Worm (Caenorhabditis elegans) whole organism, L1 larva: ENCODE measurements around the gene twk-31.

Source experiments
- C04F5.9 ChIP-seq: sonication (generic microtip); optimal IDR thresholded peaks from 2 replicates; lab custom pipeline; 2016; ENCODE audit warnings: missing genetic modification characterization, missing compliant biosample characterization
- hlh-4 ChIP-seq: sonication (generic microtip); optimal IDR thresholded peaks from 2 replicates; lab custom pipeline; 2016; ENCODE audit warnings: mild to moderate bottlenecking, missing genetic modification characterization, missing compliant biosample characterization
- jun-1 ChIP-seq: fragments of 150-350 bp; optimal IDR thresholded peaks from 2 replicates; lab custom pipeline; 2014; ENCODE audit warnings: missing biosample characterization, missing genetic modification reagents, missing genetic modification characterization
- lin-13 ChIP-seq: fragments of 150-350 bp; optimal IDR thresholded peaks from 2 replicates; lab custom pipeline; 2014; ENCODE audit warnings: missing biosample characterization, missing genetic modification reagents, missing genetic modification characterization
- mab-9 ChIP-seq: fragments of 200-800 bp; sonication (Bioruptor generic); IDR thresholded peaks from 2 replicates; pipeline ENCODE4 v1.3.6; 2022; ENCODE audit warnings: missing genetic modification reagents, missing genetic modification characterization, missing compliant biosample characterization
- nhr-28 ChIP-seq: fragments of 150-350 bp; optimal IDR thresholded peaks from 2 replicates; lab custom pipeline; 2014; ENCODE audit warnings: missing biosample characterization, missing genetic modification characterization
- pag-3 ChIP-seq: sonication (generic microtip); optimal IDR thresholded peaks from 2 replicates; lab custom pipeline; 2017; ENCODE audit warnings: missing genetic modification characterization, mild to moderate bottlenecking, missing compliant biosample characterization, antibody characterized with exemption, borderline replicate concordance; ENCODE audit not compliant: insufficient read depth
- rnt-1 ChIP-seq: sonication (generic microtip); optimal IDR thresholded peaks from 2 replicates; lab custom pipeline; 2016; ENCODE audit warnings: mild to moderate bottlenecking, missing genetic modification characterization, moderate library complexity, missing compliant biosample characterization
- tlp-1 ChIP-seq: fragments of 150-350 bp; optimal IDR thresholded peaks from 2 replicates; lab custom pipeline; 2014; ENCODE audit warnings: missing biosample characterization, missing genetic modification characterization
- ztf-4 ChIP-seq: fragments of 150-350 bp; optimal IDR thresholded peaks from 2 replicates; lab custom pipeline; 2014; ENCODE audit warnings: missing biosample characterization, missing genetic modification characterization

ce11 chrIII:11451380-11451779 lies 40.9 kb downstream of the twk-31 start:
- no peak for TF ChIP-seq nhr-28 (tag; lab: Kevin White, UChicago)
- no peak for TF ChIP-seq mab-9 (GFP tag; lab: Robert Waterston, UW)
- TF ChIP-seq pag-3 (tag; lab: Kevin White, UChicago), result no peak
- no peak for TF ChIP-seq jun-1 (tag; lab: Kevin White, UChicago)
- no peak for TF ChIP-seq tlp-1 (tag; lab: Kevin White, UChicago)
- TF ChIP-seq C04F5.9, result no peak
- no peak for TF ChIP-seq rnt-1
- TF ChIP-seq ztf-4 (tag; lab: Kevin White, UChicago), result no peak
- no peak for TF ChIP-seq hlh-4 (tag; lab: Kevin White, UChicago)
- TF ChIP-seq lin-13 (GFP tag; lab: Kevin White, UChicago), result no peak
